Worm (Caenorhabditis elegans): ENCODE results near the gene F36D4.5.

DNA sequence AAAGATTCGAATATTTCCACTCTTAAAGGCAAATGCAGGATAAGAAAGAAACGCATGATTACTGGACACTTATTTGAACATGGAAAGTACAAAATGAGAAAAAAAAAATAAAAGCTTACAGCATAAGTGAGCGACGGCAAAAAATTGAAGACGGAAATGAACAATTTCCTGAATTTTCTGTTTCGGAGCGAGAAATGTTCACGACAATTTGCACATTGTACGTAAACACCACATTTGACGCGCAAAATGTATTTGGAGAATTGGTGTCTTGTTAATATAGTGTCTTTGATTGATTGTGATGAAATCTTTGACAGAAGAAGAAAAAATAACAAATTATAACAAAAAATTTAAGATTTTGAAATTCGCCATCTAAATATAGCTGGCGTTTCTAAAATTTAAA is at the start of gene F36D4.5:
- TF ChIP-seq flt-1 (GFP tag; IDR thresholded peaks at IDR 0.05) (no peak), tbx-11 (GFP tag; IDR thresholded peaks at IDR 0.05) (no peak)

Data from whole organism, early embryonic.